Fruit fly (Drosophila melanogaster) whole organism, embryonic: ENCODE data around the gene Irbp.

Experiments used
- Atf6 ChIP-seq: fragments of 200-800 bp; sonication (Bioruptor generic); IDR thresholded peaks from 2 replicates; pipeline ENCODE4 v1.3.6; 2022; ENCODE audit warnings: missing biosample characterization, missing genetic modification characterization
- CG10267 ChIP-seq: fragments of 200-800 bp; sonication (Bioruptor generic); optimal IDR thresholded peaks from 2 replicates; lab custom pipeline; 2018; ENCODE audit warnings: missing biosample characterization, mild to moderate bottlenecking, missing genetic modification characterization, moderate library complexity
- CG12299 ChIP-seq: fragments of 200-800 bp; sonication (Bioruptor generic); optimal IDR thresholded peaks from 2 replicates; lab custom pipeline; 2018; ENCODE audit warnings: missing biosample characterization, mild to moderate bottlenecking, missing genetic modification characterization
- CG13424 ChIP-seq: fragments of 200-800 bp; sonication (Bioruptor generic); optimal IDR thresholded peaks from 2 replicates; lab custom pipeline; 2019; ENCODE audit warnings: missing biosample characterization, mild to moderate bottlenecking, missing genetic modification characterization, moderate library complexity
- CG14710 ChIP-seq: fragments of 200-800 bp; sonication (Bioruptor generic); optimal IDR thresholded peaks from 3 replicates; lab custom pipeline; 2019; ENCODE audit warnings: missing biosample characterization, mild to moderate bottlenecking, missing genetic modification characterization, moderate library complexity
- CG14860 ChIP-seq: fragments of 200-800 bp; sonication (Bioruptor generic); IDR thresholded peaks from 3 replicates; pipeline ENCODE4 v1.3.6; 2022; ENCODE audit warnings: missing biosample characterization, missing genetic modification characterization; ENCODE audit not compliant: partially characterized antibody
- CG15073 ChIP-seq: fragments of 200-800 bp; sonication (Bioruptor generic); optimal IDR thresholded peaks from 2 replicates; lab custom pipeline; 2016; ENCODE audit warnings: missing biosample characterization, missing genetic modification characterization
- CG17359 ChIP-seq: fragments of 200-800 bp; sonication (Bioruptor generic); optimal IDR thresholded peaks from 3 replicates; lab custom pipeline; 2018; ENCODE audit warnings: missing biosample characterization, mild to moderate bottlenecking, missing genetic modification characterization, moderate library complexity
- CG18011 ChIP-seq: fragments of 200-800 bp; sonication (Bioruptor generic); optimal IDR thresholded peaks from 2 replicates; lab custom pipeline; 2017; ENCODE audit warnings: missing biosample characterization, missing genetic modification characterization, mild to moderate bottlenecking, moderate library complexity, missing genotype
- CG2120 ChIP-seq: fragments of 200-800 bp; sonication (Bioruptor generic); optimal IDR thresholded peaks from 3 replicates; lab custom pipeline; 2016; ENCODE audit warnings: missing biosample characterization, missing genetic modification characterization
- CG31441 ChIP-seq: fragments of 200-800 bp; sonication (Bioruptor generic); IDR thresholded peaks from 2 replicates; pipeline ENCODE4 v1.3.6; 2022; ENCODE audit warnings: missing biosample characterization, missing genetic modification characterization
- CG4404 ChIP-seq: fragments of 200-800 bp; sonication (Bioruptor generic); IDR thresholded peaks from 2 replicates; pipeline ENCODE4 v1.3.6; 2022; ENCODE audit warnings: missing biosample characterization, missing genetic modification characterization
- CG4424 ChIP-seq: fragments of 200-800 bp; sonication (Bioruptor generic); optimal IDR thresholded peaks from 3 replicates; lab custom pipeline; 2016; ENCODE audit warnings: missing biosample characterization, missing genetic modification characterization
- CG4854 ChIP-seq: fragments of 200-800 bp; sonication (Bioruptor generic); optimal IDR thresholded peaks from 2 replicates; lab custom pipeline; 2016; ENCODE audit warnings: missing biosample characterization, missing genetic modification characterization, inconsistent platforms
- CG6254 ChIP-seq: fragments of 200-800 bp; sonication (Bioruptor generic); optimal IDR thresholded peaks from 3 replicates; lab custom pipeline; 2017; ENCODE audit warnings: mild to moderate bottlenecking, missing biosample characterization, missing genetic modification reagents, missing genetic modification characterization
- CG6272 ChIP-seq: fragments of 200-800 bp; sonication (Bioruptor generic); IDR thresholded peaks from 2 replicates; pipeline ENCODE4 v1.3.6; 2022; ENCODE audit warnings: missing biosample characterization, missing genetic modification characterization
- CG6791 ChIP-seq: fragments of 200-800 bp; sonication (Bioruptor generic); IDR thresholded peaks from 3 replicates; pipeline ENCODE4 v1.3.6; 2022; ENCODE audit warnings: missing biosample characterization, missing genetic modification characterization; ENCODE audit not compliant: partially characterized antibody
- CG6854 ChIP-seq: fragments of 200-800 bp; sonication (Bioruptor generic); optimal IDR thresholded peaks from 3 replicates; lab custom pipeline; 2017; ENCODE audit warnings: missing biosample characterization, mild to moderate bottlenecking, missing genetic modification characterization
- CG7271 ChIP-seq: fragments of 200-800 bp; sonication (Bioruptor generic); optimal IDR thresholded peaks from 2 replicates; lab custom pipeline; 2018; ENCODE audit warnings: missing biosample characterization, mild to moderate bottlenecking, missing genetic modification characterization, moderate library complexity
- CG7556 ChIP-seq: fragments of 200-800 bp; sonication (Bioruptor generic); optimal IDR thresholded peaks from 2 replicates; lab custom pipeline; 2017; ENCODE audit warnings: missing biosample characterization, mild to moderate bottlenecking, missing genetic modification characterization
- CG9817 ChIP-seq: fragments of 200-800 bp; sonication (Bioruptor generic); optimal IDR thresholded peaks from 2 replicates; lab custom pipeline; 2018; ENCODE audit warnings: missing biosample characterization, mild to moderate bottlenecking, missing genetic modification characterization, moderate library complexity
- Camta ChIP-seq: fragments of 200-800 bp; sonication (Bioruptor generic); optimal IDR thresholded peaks from 2 replicates; lab custom pipeline; 2016; ENCODE audit warnings: missing biosample characterization, missing genetic modification characterization
- CoRest ChIP-seq: fragments of 200-800 bp; sonication (Bioruptor generic); optimal IDR thresholded peaks from 3 replicates; lab custom pipeline; 2018; ENCODE audit warnings: missing biosample characterization, mild to moderate bottlenecking, missing genetic modification characterization, moderate library complexity
- D19A ChIP-seq: fragments of 200-800 bp; optimal IDR thresholded peaks from 3 replicates; lab custom pipeline; 2019; ENCODE audit warnings: missing biosample characterization, mild to moderate bottlenecking, missing genetic modification characterization, moderate library complexity
- Dek ChIP-seq: fragments of 200-800 bp; sonication (Bioruptor generic); optimal IDR thresholded peaks from 3 replicates; lab custom pipeline; 2019; ENCODE audit warnings: missing biosample characterization, mild to moderate bottlenecking, missing genetic modification characterization, moderate library complexity
- Eip74EF ChIP-seq, 2 experiments: fragments of 200-800 bp in 1 of 2; fragments of >200 bp in 1 of 2; sonication (Bioruptor generic) in 1 of 2; optimal IDR thresholded peaks; 2 replicates each; lab custom pipeline; 2017 to 2019; ENCODE audit warnings: missing biosample characterization in 2 of 2, missing genetic modification characterization in 2 of 2, mild to moderate bottlenecking in 1 of 2, moderate library complexity in 1 of 2
- Fer3 ChIP-seq: fragments of 200-800 bp; sonication (Bioruptor generic); optimal IDR thresholded peaks from 2 replicates; lab custom pipeline; 2018; ENCODE audit warnings: missing biosample characterization, mild to moderate bottlenecking, missing genetic modification characterization, moderate library complexity
- Mrtf ChIP-seq: fragments of 200-800 bp; sonication (Bioruptor generic); IDR thresholded peaks from 3 replicates; pipeline ENCODE4 v1.3.6; 2022; ENCODE audit warnings: missing biosample characterization, missing genetic modification characterization
- Neu2 ChIP-seq: fragments of 200-800 bp; sonication (Bioruptor generic); optimal IDR thresholded peaks from 3 replicates; lab custom pipeline; 2016; ENCODE audit warnings: missing biosample characterization, missing genetic modification characterization, borderline replicate concordance
- Nf-YC ChIP-seq: fragments of 200-800 bp; optimal IDR thresholded peaks from 3 replicates; lab custom pipeline; 2019; ENCODE audit warnings: missing biosample characterization, mild to moderate bottlenecking, missing genetic modification characterization, moderate library complexity
- Sox102F ChIP-seq: fragments of 200-800 bp; sonication (Bioruptor generic); optimal IDR thresholded peaks from 2 replicates; lab custom pipeline; 2018; ENCODE audit warnings: missing biosample characterization, mild to moderate bottlenecking, missing genetic modification characterization, moderate library complexity
- TFAM ChIP-seq: fragments of 200-800 bp; sonication (Bioruptor generic); optimal IDR thresholded peaks from 2 replicates; lab custom pipeline; 2017; ENCODE audit warnings: missing biosample characterization, missing genetic modification characterization, inconsistent platforms
- bcd ChIP-seq: fragments of 200-800 bp; sonication (Bioruptor generic); optimal IDR thresholded peaks from 2 replicates; lab custom pipeline; 2017; ENCODE audit warnings: missing biosample characterization, mild to moderate bottlenecking, missing genetic modification characterization
- bsh ChIP-seq, 2 experiments: fragments of 200-800 bp; sonication (Bioruptor generic); optimal IDR thresholded peaks; 2 replicates each; lab custom pipeline; 2017 to 2018; ENCODE audit warnings: mild to moderate bottlenecking in 2 of 2, missing biosample characterization in 2 of 2, missing genetic modification characterization in 2 of 2, moderate library complexity in 1 of 2
- chm ChIP-seq: fragments of 200-800 bp; sonication (Bioruptor generic); IDR thresholded peaks from 2 replicates; pipeline ENCODE4 v1.3.6; 2022; ENCODE audit warnings: missing biosample characterization, missing genetic modification characterization
- dmrt99B ChIP-seq: fragments of 200-800 bp; sonication (Bioruptor generic); optimal IDR thresholded peaks from 2 replicates; lab custom pipeline; 2018; ENCODE audit warnings: missing biosample characterization, mild to moderate bottlenecking, missing genetic modification characterization, moderate library complexity
- gce ChIP-seq: fragments of 200-800 bp; sonication (Bioruptor generic); IDR thresholded peaks from 3 replicates; pipeline ENCODE4 v1.3.6; 2022; ENCODE audit warnings: missing biosample characterization, missing genetic modification characterization
- grn ChIP-seq: fragments of 200-800 bp; sonication (Bioruptor generic); optimal IDR thresholded peaks from 3 replicates; lab custom pipeline; 2017; ENCODE audit warnings: missing biosample characterization, missing genetic modification characterization
- gro ChIP-seq: fragments of 200-800 bp; sonication (Bioruptor generic); optimal IDR thresholded peaks from 2 replicates; lab custom pipeline; 2016; ENCODE audit warnings: missing biosample characterization, missing genetic modification characterization
- hth ChIP-seq: fragments of >200 bp; optimal IDR thresholded peaks from 2 replicates; lab custom pipeline; 2017; ENCODE audit warnings: inconsistent platforms
- lab ChIP-seq: fragments of 200-800 bp; sonication (Bioruptor generic); optimal IDR thresholded peaks from 3 replicates; lab custom pipeline; 2017; ENCODE audit warnings: missing biosample characterization, missing genetic modification characterization, mild to moderate bottlenecking, moderate library complexity, missing genetic modification reagents
- nmo ChIP-seq: fragments of 200-800 bp; sonication (Bioruptor generic); optimal IDR thresholded peaks from 2 replicates; lab custom pipeline; 2018; ENCODE audit warnings: missing biosample characterization, mild to moderate bottlenecking, missing genetic modification characterization, moderate library complexity
- otp ChIP-seq: fragments of 200-800 bp; sonication (Bioruptor generic); IDR thresholded peaks from 3 replicates; pipeline ENCODE4, ENCODE4 v1.3.6; 2022; ENCODE audit warnings: missing biosample characterization, missing genetic modification characterization
- pita ChIP-seq: fragments of 200-800 bp; sonication (Bioruptor generic); optimal IDR thresholded peaks from 2 replicates; lab custom pipeline; 2017; ENCODE audit warnings: missing biosample characterization, mild to moderate bottlenecking, missing genetic modification characterization
- repo ChIP-seq: fragments of 200-800 bp; sonication (Bioruptor generic); optimal IDR thresholded peaks from 2 replicates; lab custom pipeline; 2016; ENCODE audit warnings: missing biosample characterization, missing genetic modification characterization
- sim ChIP-seq: fragments of 200-800 bp; sonication (Bioruptor generic); IDR thresholded peaks from 2 replicates; pipeline ENCODE4 v1.3.6; 2022; ENCODE audit warnings: missing biosample characterization, missing genetic modification characterization
- sisA ChIP-seq: fragments of 200-800 bp; sonication (Bioruptor generic); IDR thresholded peaks from 2 replicates; pipeline ENCODE4 v1.3.6; 2022; ENCODE audit warnings: missing biosample characterization, missing genetic modification characterization
- so ChIP-seq: fragments of 200-800 bp; sonication (Bioruptor generic); IDR thresholded peaks from 3 replicates; pipeline ENCODE4 v1.3.6; 2022; ENCODE audit warnings: missing biosample characterization, missing genetic modification characterization
- toy ChIP-seq: fragments of 200-800 bp; sonication (Bioruptor generic); IDR thresholded peaks from 2 replicates; pipeline ENCODE4 v1.3.6; 2022; ENCODE audit warnings: missing biosample characterization, missing genetic modification characterization
- vvl ChIP-seq: fragments of 200-800 bp; sonication (Bioruptor generic); IDR thresholded peaks from 2 replicates; pipeline ENCODE4 v1.3.6; 2022; ENCODE audit warnings: missing biosample characterization, missing genetic modification characterization
- yki ChIP-seq: fragments of >200 bp; optimal IDR thresholded peaks from 3 replicates; lab custom pipeline; 2018

Irbp gene

DNA sequence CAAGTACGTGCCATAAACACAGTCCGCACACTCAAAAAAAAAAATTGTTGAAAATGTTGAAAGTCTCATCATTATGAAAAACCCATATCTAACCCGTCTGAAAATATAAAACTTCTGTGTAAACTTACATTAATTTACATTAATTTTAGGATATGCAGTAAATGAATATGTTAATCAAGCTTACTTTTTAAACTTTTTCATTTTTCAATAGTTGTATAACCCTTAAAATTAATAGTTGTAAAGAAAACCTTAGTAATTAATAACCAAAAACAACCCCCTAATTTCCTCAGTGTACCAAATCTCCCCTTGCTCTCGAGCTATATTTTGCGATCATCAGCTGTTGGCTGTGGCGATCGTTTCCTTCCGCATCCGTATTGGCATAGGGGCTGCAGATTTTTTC is 41.1 kb upstream of the Irbp start (continued):
- no peak for TF ChIP-seq Atf6 (GFP tag; lab: Robert Waterston, UW)
- no peak for TF ChIP-seq CG14860 (GFP tag; lab: Robert Waterston, UW)
- no peak for TF ChIP-seq CG12299 (tag; lab: Kevin White, UChicago)
- TF ChIP-seq so (GFP tag; lab: Robert Waterston, UW) = no peak
- no peak for TF ChIP-seq CG6272
- TF ChIP-seq repo (GFP tag; lab: Kevin White, UChicago) = no peak
- TF ChIP-seq dmrt99B = peak; percentile 42
- peak; percentile 88 for TF ChIP-seq CG4404 (GFP tag; lab: Robert Waterston, UW)
- TF ChIP-seq CG13424 (tag; lab: Kevin White, UChicago) = peak; percentile 20
- no peak for TF ChIP-seq CG2120
- 0 out of 2 replicates have a peak, but pooled peaks have one; percentile 39 for TF ChIP-seq sim
- no peak for TF ChIP-seq TFAM (GFP tag; lab: Kevin White, UChicago)
- TF ChIP-seq CG4424 (GFP tag; lab: Kevin White, UChicago) = peak; percentile 60
- TF ChIP-seq Mrtf (GFP tag; lab: Robert Waterston, UW) = no peak
- peak; percentile 21 for TF ChIP-seq Camta
- TF ChIP-seq Eip74EF (GFP tag; optimal IDR thresholded peaks at IDR 0.05; lab: Kevin White, UChicago) = no peak
- TF ChIP-seq gce (GFP tag; lab: Robert Waterston, UW) = no peak
- no peak for TF ChIP-seq Nf-YC (tag; lab: Kevin White, UChicago)
- peak; percentile 78 for TF ChIP-seq CG10267
- no peak for TF ChIP-seq gro
- no peak for TF ChIP-seq chm (GFP tag; lab: Robert Waterston, UW)
- no peak for TF ChIP-seq Sox102F
- no peak for TF ChIP-seq CG6854 (GFP tag; lab: Kevin White, UChicago)
- no peak for TF ChIP-seq grn
- peak; percentile 27 for TF ChIP-seq CG7271 (tag; lab: Kevin White, UChicago)
- no peak for TF ChIP-seq yki (lab: Kevin White, UChicago)
- 0 out of 2 replicates have a peak, but pooled peaks have one; percentile 13 for TF ChIP-seq vvl (GFP tag; lab: Robert Waterston, UW)
- TF ChIP-seq CG15073 (GFP tag; lab: Kevin White, UChicago) = no peak
- TF ChIP-seq Dek (tag; lab: Kevin White, UChicago) = no peak
- peak; percentile 21 for TF ChIP-seq bcd (GFP tag; lab: Kevin White, UChicago)
- no peak for TF ChIP-seq CG4854 (GFP tag; lab: Kevin White, UChicago)
- peak; percentile 48 for TF ChIP-seq CG6254 (GFP tag; lab: Kevin White, UChicago)
- TF ChIP-seq pita (GFP tag; lab: Kevin White, UChicago) = no peak
- TF ChIP-seq D19A (tag; lab: Kevin White, UChicago) = peak; percentile 53
- TF ChIP-seq CG6791 = no peak
- peak in 1 of 2 experiments; percentile 52 for TF ChIP-seq bsh (GFP tag; optimal IDR thresholded peaks at IDR 0.05; lab: Kevin White, UChicago)
- no peak for TF ChIP-seq otp (GFP tag; lab: Robert Waterston, UW)
- peak; percentile 53 for TF ChIP-seq CoRest (tag; lab: Kevin White, UChicago)
- no peak for TF ChIP-seq CG17359 (tag; lab: Kevin White, UChicago)
- peak; percentile 57 for TF ChIP-seq CG7556 (GFP tag; lab: Kevin White, UChicago)
- TF ChIP-seq Fer3 (tag; lab: Kevin White, UChicago) = no peak
- no peak for TF ChIP-seq Neu2
- TF ChIP-seq hth (lab: Kevin White, UChicago) = no peak
- TF ChIP-seq CG18011 (GFP tag; lab: Kevin White, UChicago) = no peak
- TF ChIP-seq nmo = peak; percentile 76
- TF ChIP-seq toy (GFP tag; lab: Robert Waterston, UW) = no peak
- no peak for TF ChIP-seq lab (GFP tag; lab: Kevin White, UChicago)
- TF ChIP-seq CG31441 = peak; percentile 65
- peak; percentile 84 for TF ChIP-seq CG14710 (tag; lab: Kevin White, UChicago)
- TF ChIP-seq CG9817 = no peak
- TF ChIP-seq sisA (GFP tag; lab: Robert Waterston, UW) = peak; percentile 40; the same call in 1 of the 2 replicates
